Fruit fly (Drosophila melanogaster) whole organism, adult: ENCODE results near the gene CG7888.

Source experiments
- CG11617 ChIP-seq: fragments of 200-800 bp; sonication (Bioruptor generic); optimal IDR thresholded peaks from 2 replicates; lab custom pipeline; 2017; ENCODE audit warnings: mild to moderate bottlenecking, missing biosample characterization, missing genetic modification reagents, missing genetic modification characterization
- CG12768 ChIP-seq: fragments of 200-800 bp; sonication (Bioruptor generic); optimal IDR thresholded peaks from 2 replicates; lab custom pipeline; 2017; ENCODE audit warnings: missing biosample characterization, missing genetic modification characterization, mild to moderate bottlenecking, moderate library complexity, missing genetic modification reagents
- CG14711 ChIP-seq: fragments of 200-800 bp; sonication (Bioruptor generic); optimal IDR thresholded peaks from 2 replicates; lab custom pipeline; 2018; ENCODE audit warnings: missing biosample characterization, mild to moderate bottlenecking, missing genetic modification characterization, moderate library complexity
- CG1620 ChIP-seq: fragments of 200-800 bp; sonication (Bioruptor generic); optimal IDR thresholded peaks from 2 replicates; lab custom pipeline; 2016; ENCODE audit warnings: missing biosample characterization, missing genetic modification characterization
- CG33017 ChIP-seq: fragments of 200-800 bp; sonication (Bioruptor generic); optimal IDR thresholded peaks from 2 replicates; lab custom pipeline; 2018; ENCODE audit warnings: missing biosample characterization, mild to moderate bottlenecking, missing genetic modification characterization, moderate library complexity
- CG5204 ChIP-seq: fragments of 200-800 bp; sonication (Bioruptor generic); optimal IDR thresholded peaks from 2 replicates; lab custom pipeline; 2016; ENCODE audit warnings: missing biosample characterization, missing genetic modification characterization
- CG7045 ChIP-seq: fragments of 200-800 bp; sonication (Bioruptor generic); optimal IDR thresholded peaks from 2 replicates; lab custom pipeline; 2017; ENCODE audit warnings: missing biosample characterization, mild to moderate bottlenecking, missing genetic modification characterization
- CG7101 ChIP-seq: fragments of 200-800 bp; sonication (Bioruptor generic); optimal IDR thresholded peaks from 2 replicates; lab custom pipeline; 2018; ENCODE audit warnings: missing biosample characterization, mild to moderate bottlenecking, missing genetic modification characterization, moderate library complexity
- Clk ChIP-seq: fragments of 200-800 bp; sonication (Bioruptor generic); optimal IDR thresholded peaks from 2 replicates; lab custom pipeline; 2017; ENCODE audit warnings: missing biosample characterization, missing genetic modification characterization
- Crg-1 ChIP-seq: fragments of 200-800 bp; sonication (Bioruptor generic); optimal IDR thresholded peaks from 2 replicates; lab custom pipeline; 2016; ENCODE audit warnings: missing biosample characterization, missing genetic modification characterization
- Hr96 ChIP-seq: fragments of 200-800 bp; sonication (Bioruptor generic); optimal IDR thresholded peaks from 2 replicates; lab custom pipeline; 2016; ENCODE audit warnings: missing biosample characterization, missing genetic modification characterization
- Mnt ChIP-seq: fragments of 200-800 bp; sonication (Bioruptor generic); optimal IDR thresholded peaks from 2 replicates; lab custom pipeline; 2016; ENCODE audit warnings: missing biosample characterization, mild to moderate bottlenecking, missing genetic modification characterization
- bab1 ChIP-seq: fragments of 200-800 bp; sonication (Bioruptor generic); optimal IDR thresholded peaks from 3 replicates; lab custom pipeline; 2019; ENCODE audit warnings: missing biosample characterization, mild to moderate bottlenecking, missing genetic modification characterization, moderate library complexity
- cic ChIP-seq: fragments of 200-800 bp; sonication (Bioruptor generic); optimal IDR thresholded peaks from 2 replicates; lab custom pipeline; 2017; ENCODE audit warnings: missing biosample characterization, mild to moderate bottlenecking, missing genetic modification characterization, moderate library complexity
- cnc ChIP-seq, 2 experiments: fragments of >200 bp; optimal IDR thresholded peaks; 2 replicates each; lab custom pipeline; 2017
- kay ChIP-seq: fragments of 200-800 bp; sonication (Bioruptor generic); peaks from one replicate; lab custom pipeline; 2016; ENCODE audit warnings: missing biosample characterization, missing genetic modification characterization, borderline replicate concordance
- ovo ChIP-seq: fragments of 200-800 bp; sonication (Bioruptor generic); optimal IDR thresholded peaks from 2 replicates; lab custom pipeline; 2016; ENCODE audit warnings: missing biosample characterization, missing genetic modification characterization
- pad ChIP-seq: fragments of 200-800 bp; sonication (Bioruptor generic); optimal IDR thresholded peaks from 3 replicates; lab custom pipeline; 2017; ENCODE audit warnings: missing biosample characterization, missing genetic modification characterization, mild to moderate bottlenecking, moderate library complexity, missing genetic modification reagents
- tj ChIP-seq: fragments of 200-800 bp; sonication (Bioruptor generic); optimal IDR thresholded peaks from 3 replicates; lab custom pipeline; 2017; ENCODE audit warnings: missing biosample characterization, mild to moderate bottlenecking, missing genetic modification characterization, moderate library complexity
- toe ChIP-seq: fragments of 200-800 bp; sonication (Bioruptor generic); optimal IDR thresholded peaks from 2 replicates; lab custom pipeline; 2016; ENCODE audit warnings: missing biosample characterization, missing genetic modification characterization

CG7888 gene

dm6 chr3L:11046559-11046958, 7.3 kb upstream of the CG7888 start:
- TF ChIP-seq toe (GFP tag; lab: Kevin White, UChicago) (no peak), CG7045 (no peak), CG11617 (GFP tag; lab: Kevin White, UChicago) (no peak), Hr96 (GFP tag; lab: Kevin White, UChicago) (no peak), CG12768 (GFP tag; lab: Kevin White, UChicago) (peak; percentile 9), CG33017 (tag; lab: Kevin White, UChicago) (peak; percentile 2), kay (no peak), tj (GFP tag; lab: Kevin White, UChicago) (peak; percentile 45), Crg-1 (GFP tag; lab: Kevin White, UChicago) (peak; percentile 35), CG5204 (GFP tag; lab: Kevin White, UChicago) (no peak), CG1620 (GFP tag; lab: Kevin White, UChicago) (no peak), bab1 (GFP tag; lab: Kevin White, UChicago) (peak; percentile 53), cnc (optimal IDR thresholded peaks at IDR 0.05; lab: Kevin White, UChicago) (no peak), ovo (GFP tag; lab: Kevin White, UChicago) (peak; percentile 68), pad (peak; percentile 7), Mnt (GFP tag; lab: Kevin White, UChicago) (peak; percentile 17), cic (GFP tag; lab: Kevin White, UChicago) (no peak), CG7101 (tag; lab: Kevin White, UChicago) (peak; percentile 27), Clk (GFP tag; lab: Kevin White, UChicago) (no peak), CG14711 (tag; lab: Kevin White, UChicago) (no peak)

- TF ChIP-seq CG14711 (tag; lab: Kevin White, UChicago) (no peak), CG33017 (tag; lab: Kevin White, UChicago) (no peak), CG5204 (GFP tag; lab: Kevin White, UChicago) (peak; percentile 18), cic (GFP tag; lab: Kevin White, UChicago) (no peak), CG7101 (tag; lab: Kevin White, UChicago) (peak; percentile 57), CG12768 (GFP tag; lab: Kevin White, UChicago) (peak; percentile 1), kay (no peak), CG11617 (GFP tag; lab: Kevin White, UChicago) (no peak), ovo (GFP tag; lab: Kevin White, UChicago) (peak; percentile 66), toe (GFP tag; lab: Kevin White, UChicago) (peak; percentile 20), Hr96 (GFP tag; lab: Kevin White, UChicago) (peak; percentile 68), cnc (optimal IDR thresholded peaks at IDR 0.05; lab: Kevin White, UChicago) (no peak), CG7045 (no peak), tj (GFP tag; lab: Kevin White, UChicago) (no peak), Mnt (GFP tag; lab: Kevin White, UChicago) (peak; percentile 31), bab1 (GFP tag; lab: Kevin White, UChicago) (peak; percentile 89), pad (peak; percentile 64), Crg-1 (GFP tag; lab: Kevin White, UChicago) (peak; percentile 49), CG1620 (GFP tag; lab: Kevin White, UChicago) (peak; percentile 49), Clk (GFP tag; lab: Kevin White, UChicago) (no peak)
Measured at dm6 chr3L:11047877-11048276, 6.0 kb upstream of the CG7888 start.

- peak; percentile 35 for TF ChIP-seq Mnt (GFP tag; lab: Kevin White, UChicago)
- no peak for TF ChIP-seq Clk (GFP tag; lab: Kevin White, UChicago)
- TF ChIP-seq cnc (optimal IDR thresholded peaks at IDR 0.05; lab: Kevin White, UChicago), result no peak
- TF ChIP-seq CG7045, result peak; percentile 79
- TF ChIP-seq CG14711 (tag; lab: Kevin White, UChicago), result peak; percentile 13
- TF ChIP-seq CG11617 (GFP tag; lab: Kevin White, UChicago), result peak; percentile 25
- TF ChIP-seq CG33017 (tag; lab: Kevin White, UChicago), result peak; percentile 40
- TF ChIP-seq CG12768 (GFP tag; lab: Kevin White, UChicago), result peak; percentile 62
- TF ChIP-seq Hr96 (GFP tag; lab: Kevin White, UChicago), result peak; percentile 2
- no peak for TF ChIP-seq kay
- TF ChIP-seq Crg-1 (GFP tag; lab: Kevin White, UChicago), result peak; percentile 65
- TF ChIP-seq pad, result peak; percentile 43
- TF ChIP-seq cic (GFP tag; lab: Kevin White, UChicago), result peak; percentile 71
- TF ChIP-seq bab1 (GFP tag; lab: Kevin White, UChicago), result no peak
- TF ChIP-seq tj (GFP tag; lab: Kevin White, UChicago), result no peak
- no peak for TF ChIP-seq toe (GFP tag; lab: Kevin White, UChicago)
- TF ChIP-seq CG1620 (GFP tag; lab: Kevin White, UChicago), result peak; percentile 6
- peak; percentile 47 for TF ChIP-seq CG7101 (tag; lab: Kevin White, UChicago)
- TF ChIP-seq ovo (GFP tag; lab: Kevin White, UChicago), result peak; percentile 41
- TF ChIP-seq CG5204 (GFP tag; lab: Kevin White, UChicago), result peak; percentile 28
Measured at dm6 chr3L:11049414-11049813, 4.4 kb upstream of the CG7888 start.

DNA sequence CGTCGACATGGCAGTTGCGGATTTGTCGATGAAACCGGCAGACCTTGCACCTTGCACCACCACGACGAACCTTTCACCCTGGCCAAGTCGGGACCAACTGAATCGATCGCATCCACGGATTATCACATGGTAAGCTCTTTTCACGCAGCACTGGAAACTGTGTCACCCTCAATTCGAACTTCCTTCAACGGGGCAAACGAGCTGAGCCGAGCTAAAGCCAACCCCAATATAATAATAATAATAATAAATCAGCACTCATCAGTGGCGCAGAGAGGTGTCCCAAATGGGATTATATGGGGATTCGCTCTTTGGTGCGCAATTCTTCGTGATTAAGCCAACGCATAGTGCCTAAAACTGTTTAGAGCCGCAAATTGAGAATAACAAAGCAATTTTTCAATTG, 2.6 kb upstream of the CG7888 start, which contains the start of gene CG43693:
TSS of gene CG43693 (minus strand) at position 101 of the 400 bp plus-strand sequence.
- TF ChIP-seq CG33017 (tag; lab: Kevin White, UChicago) (no peak), CG14711 (tag; lab: Kevin White, UChicago) (no peak), tj (GFP tag; lab: Kevin White, UChicago) (no peak), Hr96 (GFP tag; lab: Kevin White, UChicago) (no peak), bab1 (GFP tag; lab: Kevin White, UChicago) (no peak), CG12768 (GFP tag; lab: Kevin White, UChicago) (no peak), CG1620 (GFP tag; lab: Kevin White, UChicago) (no peak), Crg-1 (GFP tag; lab: Kevin White, UChicago) (no peak), CG7101 (tag; lab: Kevin White, UChicago) (no peak), cic (GFP tag; lab: Kevin White, UChicago) (no peak), Mnt (GFP tag; lab: Kevin White, UChicago) (no peak), CG5204 (GFP tag; lab: Kevin White, UChicago) (no peak)

dm6 chr3L:11052760-11053259, 1.0 kb upstream of the CG7888 start:
- TF ChIP-seq CG5204 (GFP tag; lab: Kevin White, UChicago), result no peak
- TF ChIP-seq CG7045, result no peak
- no peak for TF ChIP-seq pad
- TF ChIP-seq CG12768 (GFP tag; lab: Kevin White, UChicago), result no peak
- no peak for TF ChIP-seq CG7101 (tag; lab: Kevin White, UChicago)
- no peak for TF ChIP-seq CG1620 (GFP tag; lab: Kevin White, UChicago)
- TF ChIP-seq Mnt (GFP tag; lab: Kevin White, UChicago), result no peak
- no peak for TF ChIP-seq CG14711 (tag; lab: Kevin White, UChicago)
- TF ChIP-seq CG33017 (tag; lab: Kevin White, UChicago), result no peak
- no peak for TF ChIP-seq Hr96 (GFP tag; lab: Kevin White, UChicago)
- TF ChIP-seq toe (GFP tag; lab: Kevin White, UChicago), result no peak
- TF ChIP-seq cic (GFP tag; lab: Kevin White, UChicago), result no peak
- no peak for TF ChIP-seq tj (GFP tag; lab: Kevin White, UChicago)
- no peak for TF ChIP-seq Clk (GFP tag; lab: Kevin White, UChicago)
- no peak for TF ChIP-seq CG11617 (GFP tag; lab: Kevin White, UChicago)
- TF ChIP-seq Crg-1 (GFP tag; lab: Kevin White, UChicago), result no peak
